Fruit fly (Drosophila melanogaster) whole organism, embryonic: ENCODE measurements around the gene Taf6.
A peak's percentile ranks its signal among the peaks of the same experiment; 100 is the strongest.

ENCODE experiments used
- Awh ChIP-seq: fragments of 200-800 bp; sonication (Bioruptor generic); IDR thresholded peaks from 2 replicates; pipeline ENCODE4, ENCODE4 v1.3.6; 2022; ENCODE audit warnings: missing biosample characterization, missing genetic modification characterization
- Blimp-1 ChIP-seq: fragments of 200-800 bp; sonication (Bioruptor generic); optimal IDR thresholded peaks from 3 replicates; lab custom pipeline; 2018; ENCODE audit warnings: missing biosample characterization, missing genetic modification characterization, mild to moderate bottlenecking, moderate library complexity, missing genetic modification reagents
- CG10366 ChIP-seq: fragments of 200-800 bp; sonication (Bioruptor generic); IDR thresholded peaks from 2 replicates; pipeline ENCODE4 v1.3.6; 2022; ENCODE audit warnings: missing biosample characterization, missing genetic modification characterization
- CG11247 ChIP-seq: fragments of 200-800 bp; sonication (Bioruptor generic); IDR thresholded peaks from 2 replicates; pipeline ENCODE4 v1.3.6; 2022; ENCODE audit warnings: missing biosample characterization, missing genetic modification characterization
- CG12769 ChIP-seq: fragments of 200-800 bp; sonication (Bioruptor generic); optimal IDR thresholded peaks from 2 replicates; lab custom pipeline; 2019; ENCODE audit warnings: missing biosample characterization, mild to moderate bottlenecking, missing genetic modification characterization, moderate library complexity
- CG13894 ChIP-seq: fragments of 200-800 bp; sonication (Bioruptor generic); optimal IDR thresholded peaks from 3 replicates; lab custom pipeline; 2018; ENCODE audit warnings: missing biosample characterization, mild to moderate bottlenecking, missing genetic modification characterization, moderate library complexity
- CG17385 ChIP-seq: fragments of 200-800 bp; sonication (Bioruptor generic); optimal IDR thresholded peaks from 3 replicates; lab custom pipeline; 2018; ENCODE audit warnings: missing biosample characterization, mild to moderate bottlenecking, missing genetic modification characterization
- CG31224 ChIP-seq: fragments of 200-800 bp; sonication (Bioruptor generic); IDR thresholded peaks from 2 replicates; pipeline ENCODE4 v1.3.6; 2022; ENCODE audit warnings: missing biosample characterization, missing genetic modification characterization
- CG34422 ChIP-seq: fragments of 200-800 bp; sonication (Bioruptor generic); IDR thresholded peaks from 3 replicates; pipeline ENCODE4 v1.3.6; 2022; ENCODE audit warnings: missing biosample characterization, missing genetic modification characterization
- CG4820 ChIP-seq: fragments of 200-800 bp; sonication (Bioruptor generic); optimal IDR thresholded peaks from 3 replicates; lab custom pipeline; 2016; ENCODE audit warnings: missing biosample characterization, missing genetic modification characterization
- CG7839 ChIP-seq: fragments of 200-800 bp; sonication (Bioruptor generic); optimal IDR thresholded peaks from 3 replicates; lab custom pipeline; 2018; ENCODE audit warnings: missing biosample characterization, mild to moderate bottlenecking, missing genetic modification characterization, moderate library complexity
- CkIIα-i1 ChIP-seq: fragments of 200-800 bp; sonication (Bioruptor generic); IDR thresholded peaks from 2 replicates; pipeline ENCODE4 v1.3.6; 2022; ENCODE audit warnings: missing biosample characterization, missing genetic modification characterization
- Hmr ChIP-seq: fragments of 200-800 bp; sonication (Bioruptor generic); optimal IDR thresholded peaks from 3 replicates; lab custom pipeline; 2017; ENCODE audit warnings: mild to moderate bottlenecking, missing biosample characterization, missing genetic modification reagents, missing genetic modification characterization
- Hsf ChIP-seq: fragments of 200-800 bp; sonication (Bioruptor generic); optimal IDR thresholded peaks from 3 replicates; lab custom pipeline; 2016; ENCODE audit warnings: missing biosample characterization, missing genetic modification characterization
- Lhr ChIP-seq: fragments of 200-800 bp; sonication (Bioruptor generic); optimal IDR thresholded peaks from 3 replicates; lab custom pipeline; 2017; ENCODE audit warnings: mild to moderate bottlenecking, missing biosample characterization, missing genetic modification reagents, missing genetic modification characterization
- Med ChIP-seq: fragments of 200-800 bp; sonication (Bioruptor generic); peaks from one replicate; lab custom pipeline; 2016; ENCODE audit warnings: missing biosample characterization, missing genetic modification characterization, mild to moderate bottlenecking, inconsistent platforms, moderate library complexity
- Pdp1 ChIP-seq, 2 experiments: fragments of 200-800 bp; sonication (Bioruptor generic); optimal IDR thresholded peaks; 3 replicates each; lab custom pipeline; 2016; ENCODE audit warnings: missing biosample characterization in 2 of 2, missing genetic modification characterization in 2 of 2, mild to moderate bottlenecking in 1 of 2, moderate library complexity in 1 of 2
- Scr ChIP-seq: fragments of 200-800 bp; sonication (Bioruptor generic); IDR thresholded peaks from 2 replicates; pipeline ENCODE4 v1.3.6; 2022; ENCODE audit warnings: missing biosample characterization, missing genetic modification characterization; ENCODE audit not compliant: partially characterized antibody
- Trl ChIP-seq, 3 experiments: fragments of >200 bp in 2 of 3; fragments of 200-800 bp in 1 of 3; sonication (Bioruptor generic) in 1 of 3; optimal IDR thresholded peaks; 2 replicates in 1 of 3; 3 replicates in 2 of 3; lab custom pipeline; 2016 to 2017; ENCODE audit warnings: missing biosample characterization in 1 of 3, missing genetic modification characterization in 1 of 3
- bsh ChIP-seq, 2 experiments: fragments of 200-800 bp; sonication (Bioruptor generic); optimal IDR thresholded peaks; 2 replicates each; lab custom pipeline; 2017 to 2018; ENCODE audit warnings: mild to moderate bottlenecking in 2 of 2, missing biosample characterization in 2 of 2, missing genetic modification characterization in 2 of 2, moderate library complexity in 1 of 2
- btn ChIP-seq: fragments of 200-800 bp; sonication (Bioruptor generic); optimal IDR thresholded peaks from 2 replicates; lab custom pipeline; 2016; ENCODE audit warnings: missing biosample characterization, missing genetic modification characterization
- dysf ChIP-seq: fragments of 200-800 bp; sonication (Bioruptor generic); IDR thresholded peaks from 3 replicates; pipeline ENCODE4 v1.3.6; 2022; ENCODE audit warnings: missing biosample characterization, missing genetic modification characterization
- en ChIP-seq: fragments of 200-800 bp; sonication (Bioruptor generic); optimal IDR thresholded peaks from 2 replicates; lab custom pipeline; 2016; ENCODE audit warnings: missing biosample characterization, missing genetic modification characterization
- eve ChIP-seq, 2 experiments: fragments of >200 bp; optimal IDR thresholded peaks; 2 replicates each; lab custom pipeline; 2017; ENCODE audit warnings: missing biosample characterization in 2 of 2, missing genetic modification characterization in 2 of 2
- kay ChIP-seq: fragments of 200-800 bp; sonication (Bioruptor generic); optimal IDR thresholded peaks from 2 replicates; lab custom pipeline; 2016; ENCODE audit warnings: missing biosample characterization, missing genetic modification characterization
- ken ChIP-seq: fragments of 200-800 bp; sonication (Bioruptor generic); IDR thresholded peaks from 3 replicates; pipeline ENCODE4 v1.3.6; 2022; ENCODE audit warnings: missing biosample characterization, missing genetic modification characterization
- kni ChIP-seq: fragments of 200-800 bp; sonication (Bioruptor generic); optimal IDR thresholded peaks from 3 replicates; lab custom pipeline; 2017; ENCODE audit warnings: mild to moderate bottlenecking, missing biosample characterization, missing genetic modification reagents, missing genetic modification characterization
- lov ChIP-seq, 2 experiments: fragments of 200-800 bp in 1 of 2; fragments of >200 bp in 1 of 2; sonication (Bioruptor generic) in 1 of 2; IDR thresholded peaks in 1 of 2; optimal IDR thresholded peaks in 1 of 2; 2 replicates in 1 of 2; 3 replicates in 1 of 2; pipeline versions ENCODE4 v1.3.6 to Lab custom; 2017 to 2022; ENCODE audit warnings: missing biosample characterization in 1 of 2, missing genetic modification characterization in 1 of 2
- phol ChIP-seq: fragments of 200-800 bp; sonication (Bioruptor generic); optimal IDR thresholded peaks from 3 replicates; lab custom pipeline; 2018; ENCODE audit warnings: missing biosample characterization, mild to moderate bottlenecking, missing genetic modification characterization, moderate library complexity
- sd ChIP-seq: fragments of 200-800 bp; sonication (Bioruptor generic); optimal IDR thresholded peaks from 3 replicates; lab custom pipeline; 2018; ENCODE audit warnings: missing biosample characterization, mild to moderate bottlenecking, missing genetic modification characterization, moderate library complexity
- sens ChIP-seq: fragments of 200-800 bp; sonication (Bioruptor generic); peaks from one replicate; lab custom pipeline; 2016; ENCODE audit warnings: missing biosample characterization, missing genetic modification characterization
- slp2 ChIP-seq: fragments of 200-800 bp; sonication (Bioruptor generic); optimal IDR thresholded peaks from 2 replicates; lab custom pipeline; 2016; ENCODE audit warnings: missing biosample characterization, missing genetic modification characterization
- sug ChIP-seq: fragments of 200-800 bp; optimal IDR thresholded peaks from 2 replicates; lab custom pipeline; 2019; ENCODE audit warnings: missing biosample characterization, mild to moderate bottlenecking, missing genetic modification characterization, moderate library complexity
- twi ChIP-seq: fragments of 200-800 bp; optimal IDR thresholded peaks from 2 replicates; lab custom pipeline; 2019; ENCODE audit warnings: missing biosample characterization, mild to moderate bottlenecking, missing genetic modification characterization, moderate library complexity
- vvl ChIP-seq: fragments of 200-800 bp; sonication (Bioruptor generic); IDR thresholded peaks from 2 replicates; pipeline ENCODE4 v1.3.6; 2022; ENCODE audit warnings: missing biosample characterization, missing genetic modification characterization

The Taf6 gene

dm6 chr3L:19562146-19562700 is 36.7 kb upstream of the Taf6 start (continued):
- TF ChIP-seq dysf (GFP tag; lab: Robert Waterston, UW) (0 out of 3 replicates have a peak, but pooled peaks have one; percentile 8), Trl (optimal IDR thresholded peaks at IDR 0.05; lab: Kevin White, UChicago) (peak; percentile 16 to 34), Trl (GFP tag; optimal IDR thresholded peaks at IDR 0.05; lab: Kevin White, UChicago) (no peak), kni (GFP tag; lab: Kevin White, UChicago) (peak; percentile 96), CG17385 (no peak), CkIIα-i1 (GFP tag; lab: Robert Waterston, UW) (no peak)

DNA sequence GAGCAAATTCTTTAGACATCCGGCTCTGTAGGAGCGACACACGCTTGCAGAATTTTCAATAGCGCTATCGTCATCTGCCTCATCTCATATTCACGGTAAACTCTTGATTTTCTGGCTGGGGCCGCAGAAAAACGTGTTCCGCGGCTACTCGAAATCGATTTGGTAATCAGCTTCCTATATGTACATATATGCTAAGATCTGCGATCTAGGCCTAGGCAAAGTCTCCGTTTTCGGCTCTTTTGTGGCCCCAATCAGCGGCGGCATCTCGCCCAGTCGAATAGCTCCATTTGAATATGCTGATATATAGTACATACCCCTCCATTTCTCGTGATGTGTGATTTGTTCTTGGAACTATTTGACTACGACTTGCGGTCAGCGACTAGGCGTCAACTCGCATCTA is 35.9 kb upstream of the Taf6 start:
- TF ChIP-seq sd (tag; lab: Kevin White, UChicago): peak; percentile 55
- no peak for TF ChIP-seq en (GFP tag; lab: Kevin White, UChicago)
- no peak for TF ChIP-seq twi (tag; lab: Kevin White, UChicago)
- TF ChIP-seq CG34422 (GFP tag; lab: Robert Waterston, UW): peak; percentile 12; the same call in 1 of the 3 replicates
- TF ChIP-seq vvl (GFP tag; lab: Robert Waterston, UW): peak; percentile 24; the same call in 1 of the 2 replicates
- TF ChIP-seq CG13894: peak; percentile 99
- peak; percentile 73 for TF ChIP-seq CG31224 (GFP tag; lab: Robert Waterston, UW)
- TF ChIP-seq CG12769 (tag; lab: Kevin White, UChicago): peak; percentile 45

dm6 chr3L:19564905-19565700 is 33.8 kb upstream of the Taf6 start:
- TF ChIP-seq CG31224 (GFP tag; lab: Robert Waterston, UW) (no peak), CG11247 (no peak), sug (tag; lab: Kevin White, UChicago) (peak; percentile 73), sens (GFP tag; lab: Kevin White, UChicago) (peak; percentile 48), Blimp-1 (GFP tag; lab: Kevin White, UChicago) (peak; percentile 62), btn (no peak), ken (0 out of 3 replicates have a peak, but pooled peaks have one; percentile 18), Awh (GFP tag; lab: Robert Waterston, UW) (peak; percentile 75), lov (optimal IDR thresholded peaks at IDR 0.05; lab: Kevin White, UChicago) (no peak), lov (GFP tag; IDR thresholded peaks at IDR 0.05; lab: Robert Waterston, UW) (no peak), phol (tag; lab: Kevin White, UChicago) (no peak), bsh (GFP tag; optimal IDR thresholded peaks at IDR 0.05; lab: Kevin White, UChicago) (no peak), CG4820 (GFP tag; lab: Kevin White, UChicago) (no peak), Hmr (GFP tag; lab: Kevin White, UChicago) (no peak), Pdp1 (GFP tag; optimal IDR thresholded peaks at IDR 0.05; lab: Kevin White, UChicago) (peak in 1 of 2 experiments; percentile 65), Lhr (GFP tag; lab: Kevin White, UChicago) (no peak), slp2 (GFP tag; lab: Kevin White, UChicago) (no peak), Scr (no peak), Med (GFP tag; lab: Kevin White, UChicago) (peak; percentile 50), kay (GFP tag; lab: Kevin White, UChicago) (no peak), eve (GFP tag; optimal IDR thresholded peaks at IDR 0.05; lab: Kevin White, UChicago) (peak in 1 of 2 experiments; percentile 75), CG10366 (0 out of 2 replicates have a peak, but pooled peaks have one; percentile 8), Hsf (GFP tag; lab: Kevin White, UChicago) (no peak), CG7839 (tag; lab: Kevin White, UChicago) (no peak)
